Worm (Caenorhabditis elegans): Measurements from ENCODE around the gene Y43E12A.2.

ce11 chrIV:10970333-10970732 lies 11.5 kb upstream of the Y43E12A.2 start:
- TF ChIP-seq cog-1 (tag; optimal IDR thresholded peaks at IDR 0.05) (no peak), med-1 (GFP tag; optimal IDR thresholded peaks at IDR 0.05; ENCODE audit: insufficient read depth) (no peak), flt-1 (GFP tag; IDR thresholded peaks at IDR 0.05) (no peak), ztf-29 (GFP tag; IDR thresholded peaks at IDR 0.05) (no peak), klf-2 (GFP tag; conservative IDR thresholded peaks at IDR 0.05) (no peak), tab-1 (GFP tag; IDR thresholded peaks at IDR 0.05) (no peak), ztf-23 (GFP tag; IDR thresholded peaks at IDR 0.05) (no peak), T22C8.4 (GFP tag; IDR thresholded peaks at IDR 0.05) (no peak), ref-1 (GFP tag; conservative IDR thresholded peaks at IDR 0.05) (no peak)

All from whole organism, midembryonic.